Fruit fly (Drosophila melanogaster): ENCODE results near the gene hoe1.

DNA sequence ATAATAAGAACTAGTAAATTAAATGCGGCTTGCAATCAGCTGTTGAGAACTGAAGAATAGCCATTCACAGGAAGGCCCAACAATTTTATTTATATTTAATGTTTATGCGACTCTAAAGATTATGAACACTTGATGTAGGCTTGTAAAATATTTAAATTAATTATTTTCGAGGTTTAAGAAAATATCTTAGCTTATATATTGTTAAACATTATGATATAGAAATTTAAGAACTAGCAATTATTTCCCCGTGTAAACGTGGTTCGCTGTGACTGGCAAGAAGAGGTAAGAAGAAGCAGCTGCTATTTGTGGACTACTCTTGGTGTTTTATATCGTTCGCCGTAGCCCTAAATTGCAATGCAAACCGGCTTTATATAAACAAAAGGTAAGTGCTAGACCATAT lies 13.1 kb upstream of the hoe1 start, which contains the start of the genes mRpL24 and betaggt-I:
- TF ChIP-seq CG10669 (GFP tag; optimal IDR thresholded peaks at IDR 0.05) (peak; percentile 96), CG8119 (GFP tag; IDR thresholded peaks at IDR 0.05) (peak; percentile 95), Hr38 (GFP tag; optimal IDR thresholded peaks at IDR 0.05) (no peak), acj6 (GFP tag; optimal IDR thresholded peaks at IDR 0.05) (peak; percentile 97), Eip78C (GFP tag) (peak; percentile 99), Sox102F (GFP tag; optimal IDR thresholded peaks at IDR 0.05) (peak; percentile 92), Gug (GFP tag; IDR thresholded peaks at IDR 0.05) (peak; percentile 98), CG6163 (GFP tag; IDR thresholded peaks at IDR 0.05) (peak; percentile 98), Lpt (GFP tag; optimal IDR thresholded peaks at IDR 0.05) (peak; percentile 94), OdsH (GFP tag; optimal IDR thresholded peaks at IDR 0.05) (peak; percentile 98), CG1621 (tag; optimal IDR thresholded peaks at IDR 0.05) (peak; percentile 91)
